Fruit fly (Drosophila melanogaster): Measurements from ENCODE around the gene SNF4Agamma.

DNA sequence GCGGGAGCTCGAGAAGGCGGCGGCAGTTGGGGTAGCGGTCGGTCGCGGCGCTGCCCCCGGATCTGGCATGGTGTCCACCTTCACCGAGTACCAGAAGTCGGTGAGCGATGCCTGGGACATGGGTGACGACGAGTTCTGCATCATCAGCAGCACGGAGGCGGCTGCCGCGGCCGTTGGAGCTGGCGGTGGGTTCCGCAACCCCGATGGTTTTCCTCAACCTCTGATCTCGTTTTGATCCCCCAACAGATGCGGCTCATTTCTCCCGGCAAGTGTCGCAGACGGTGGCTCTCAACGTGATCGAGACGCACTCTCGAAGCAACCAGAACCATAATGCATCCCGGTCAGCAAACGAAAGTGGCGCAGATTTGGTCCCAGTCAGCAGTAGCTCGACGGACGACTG, 38.1 kb upstream of the SNF4Agamma start:
- TF ChIP-seq lola (GFP tag; optimal IDR thresholded peaks at IDR 0.05) = no peak
- no peak for TF ChIP-seq Myc (optimal IDR thresholded peaks at IDR 0.05)
- TF ChIP-seq h (GFP tag; optimal IDR thresholded peaks at IDR 0.05) = no peak
- no peak for TF ChIP-seq Dfd (GFP tag; optimal IDR thresholded peaks at IDR 0.05)
- no peak for TF ChIP-seq Hr78 (GFP tag; optimal IDR thresholded peaks at IDR 0.05)
- no peak for TF ChIP-seq psq (GFP tag; optimal IDR thresholded peaks at IDR 0.05)
- TF ChIP-seq ey (GFP tag; optimal IDR thresholded peaks at IDR 0.05) = no peak
- TF ChIP-seq Dif (GFP tag; optimal IDR thresholded peaks at IDR 0.05; ENCODE audit: partially characterized antibody) = no peak
- no peak for TF ChIP-seq Abd-B (GFP tag; optimal IDR thresholded peaks at IDR 0.05)
- TF ChIP-seq sage (GFP tag; optimal IDR thresholded peaks at IDR 0.05) = no peak
- TF ChIP-seq pan (optimal IDR thresholded peaks at IDR 0.05) = no peak
